Worm (Caenorhabditis elegans) whole organism, young adult: ENCODE measurements around the gene ima-3.

Source experiments
- F10E7.11 ChIP-seq: sonication (generic microtip); optimal IDR thresholded peaks from 2 replicates; lab custom pipeline; 2017; ENCODE audit warnings: mild to moderate bottlenecking, missing genetic modification characterization, moderate library complexity, missing compliant biosample characterization
- F23B12.7 ChIP-seq: sonication (generic microtip); optimal IDR thresholded peaks from 2 replicates; lab custom pipeline; 2017; ENCODE audit warnings: missing genetic modification characterization, mild to moderate bottlenecking, missing compliant biosample characterization, antibody characterized with exemption, moderate library complexity; ENCODE audit not compliant: insufficient read depth
- ama-1 ChIP-seq, 3 experiments: fragments of 150-350 bp in 1 of 3; sonication (generic microtip) in 2 of 3; optimal IDR thresholded peaks; 2 replicates each; lab custom pipeline; 2014 to 2018; ENCODE audit warnings: missing biosample characterization in 2 of 3, missing genetic modification characterization in 2 of 3, missing genetic modification reagents in 2 of 3
- aptf-2 ChIP-seq: fragments of 200-800 bp; sonication (Bioruptor generic); conservative IDR thresholded peaks from 2 replicates; pipeline ENCODE4 v1.3.6; 2022; ENCODE audit warnings: missing genetic modification reagents, missing genetic modification characterization, missing compliant biosample characterization
- ceh-27 ChIP-seq: fragments of 200-800 bp; sonication (Bioruptor generic); optimal IDR thresholded peaks from 2 replicates; lab custom pipeline; 2018; ENCODE audit warnings: mild to moderate bottlenecking, missing genetic modification characterization, moderate library complexity, missing compliant biosample characterization
- gei-17 ChIP-seq: fragments of 200-800 bp; sonication (Bioruptor generic); optimal IDR thresholded peaks from 2 replicates; lab custom pipeline; 2018; ENCODE audit warnings: mild to moderate bottlenecking, missing genetic modification characterization, missing compliant biosample characterization
- lsy-27 ChIP-seq: sonication (generic microtip); optimal IDR thresholded peaks from 2 replicates; lab custom pipeline; 2017; ENCODE audit warnings: missing genetic modification characterization, mild to moderate bottlenecking, missing compliant biosample characterization, antibody characterized with exemption, missing genotype, borderline replicate concordance; ENCODE audit not compliant: insufficient read depth
- snpc-4 ChIP-seq, 5 experiments: fragments of 150-350 bp in 1 of 5; sonication (generic microtip) in 4 of 5; optimal IDR thresholded peaks; 2 replicates each; lab custom pipeline; 2014 to 2018; ENCODE audit warnings: missing genetic modification characterization in 5 of 5, missing biosample characterization in 3 of 5, antibody characterized with exemption in 2 of 5, mild to moderate bottlenecking in 2 of 5, missing compliant biosample characterization in 2 of 5, missing genotype in 2 of 5, moderate library complexity in 2 of 5, missing genetic modification reagents in 1 of 5
- unc-62 ChIP-seq: fragments of 150-350 bp; optimal IDR thresholded peaks from 2 replicates; lab custom pipeline; 2014; ENCODE audit warnings: missing biosample characterization, missing genetic modification reagents, missing genetic modification characterization
- ztf-25 ChIP-seq: fragments of 200-800 bp; sonication (Bioruptor generic); IDR thresholded peaks from 2 replicates; pipeline ENCODE4 v1.3.6; 2022; ENCODE audit warnings: missing genetic modification reagents, missing genetic modification characterization, missing compliant biosample characterization

DNA sequence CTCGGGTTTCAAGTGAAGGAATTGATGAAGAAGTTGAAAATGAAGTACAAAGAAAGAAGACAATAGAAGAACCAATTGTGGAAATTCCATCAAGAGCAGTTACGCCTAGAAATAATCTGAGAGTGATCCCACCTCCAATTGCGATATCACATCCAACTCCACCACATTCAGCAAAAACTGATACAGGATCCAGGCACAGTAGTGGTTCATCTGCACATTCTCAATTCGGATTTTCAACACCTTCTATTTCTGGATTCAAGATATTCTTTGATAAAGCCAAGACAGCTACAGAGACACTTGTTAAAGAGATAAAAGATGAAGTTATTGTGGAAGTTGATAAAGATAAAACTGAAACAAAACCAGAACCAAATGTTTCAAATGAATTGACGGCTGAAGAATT, 46.6 kb upstream of the ima-3 start:
- TF ChIP-seq ztf-25 (GFP tag; lab: Robert Waterston, UW) (no peak), lsy-27 (tag; lab: Kevin White, UChicago) (no peak), F10E7.11 (tag; lab: Kevin White, UChicago) (no peak), F23B12.7 (tag; lab: Kevin White, UChicago) (no peak), ceh-27 (no peak), aptf-2 (GFP tag; lab: Robert Waterston, UW) (no peak), unc-62 (GFP tag; lab: Kevin White, UChicago) (no peak), gei-17 (GFP tag; lab: Kevin White, UChicago) (no peak), snpc-4 (GFP tag; optimal IDR thresholded peaks at IDR 0.05; lab: Kevin White, UChicago) (no peak), snpc-4 (tag; optimal IDR thresholded peaks at IDR 0.05; lab: Kevin White, UChicago) (no peak), ama-1 (optimal IDR thresholded peaks at IDR 0.05; lab: Kevin White, UChicago) (no peak), ama-1 (GFP tag; optimal IDR thresholded peaks at IDR 0.05; lab: Kevin White, UChicago) (no peak)
